Worm (Caenorhabditis elegans): ENCODE measurements around the gene nhr-26.

DNA sequence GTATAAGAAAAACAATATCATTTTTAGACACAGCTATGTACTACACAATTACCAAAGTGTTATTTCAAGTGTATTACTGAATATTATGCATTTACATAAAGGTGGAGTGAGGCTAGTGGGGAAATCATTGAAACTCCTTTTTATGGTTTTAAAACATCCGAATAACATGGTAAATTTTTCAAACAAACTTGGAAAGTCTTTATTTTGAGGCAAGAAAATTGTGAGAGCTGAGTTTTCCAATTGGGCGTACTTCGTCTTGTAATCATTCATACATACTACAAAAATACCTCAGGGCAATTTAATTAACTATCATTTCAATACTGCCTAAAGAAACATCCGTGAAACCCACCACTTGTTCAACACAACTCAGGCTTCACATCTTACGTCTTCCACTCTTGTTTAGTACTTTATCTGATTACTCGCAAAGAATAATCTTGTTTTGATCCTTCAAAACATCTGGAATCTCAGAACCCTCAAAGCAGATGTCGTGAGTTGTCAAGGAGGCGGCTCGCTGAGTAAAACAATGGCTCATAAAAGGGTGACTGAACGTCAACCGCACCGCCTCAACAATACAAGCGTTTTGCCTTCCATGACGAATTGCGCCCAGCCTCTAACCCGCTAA lies 53.6 kb downstream of the nhr-26 start, which contains the start of gene zmp-5:
- TF ChIP-seq zag-1 (tag; optimal IDR thresholded peaks at IDR 0.05) (no peak), unc-62 (GFP tag; optimal IDR thresholded peaks at IDR 0.05) (no peak), ama-1 (optimal IDR thresholded peaks at IDR 0.05) (no peak), R02D3.7 (tag; optimal IDR thresholded peaks at IDR 0.05) (no peak), fkh-2 (tag; optimal IDR thresholded peaks at IDR 0.05) (no peak), pqm-1 (tag; optimal IDR thresholded peaks at IDR 0.05) (no peak), nfya-1 (tag; optimal IDR thresholded peaks at IDR 0.05; ENCODE audit: insufficient read depth) (no peak)

Measured in whole organism, L3 larva.